Fruit fly (Drosophila melanogaster) whole organism, embryonic: ENCODE measurements around the gene CG46465.

Source experiments
- Adf1 ChIP-seq: fragments of 200-800 bp; sonication (Bioruptor generic); IDR thresholded peaks from 2 replicates; pipeline ENCODE4 v1.3.6; 2022; ENCODE audit warnings: missing biosample characterization, missing genetic modification characterization
- Atf3 ChIP-seq: fragments of 200-800 bp; sonication (Bioruptor generic); optimal IDR thresholded peaks from 3 replicates; lab custom pipeline; 2016; ENCODE audit warnings: missing biosample characterization, missing genetic modification characterization
- CG10543 ChIP-seq: fragments of 200-800 bp; sonication (Bioruptor generic); optimal IDR thresholded peaks from 3 replicates; lab custom pipeline; 2017; ENCODE audit warnings: missing biosample characterization, mild to moderate bottlenecking, missing genetic modification characterization, moderate library complexity
- CG10654 ChIP-seq: fragments of 200-800 bp; sonication (Bioruptor generic); optimal IDR thresholded peaks from 2 replicates; lab custom pipeline; 2016; ENCODE audit warnings: missing biosample characterization, missing genetic modification characterization
- CG11723 ChIP-seq: fragments of 200-800 bp; sonication (Bioruptor generic); optimal IDR thresholded peaks from 2 replicates; lab custom pipeline; 2017; ENCODE audit warnings: missing biosample characterization, mild to moderate bottlenecking, missing genetic modification characterization
- CG13424 ChIP-seq: fragments of 200-800 bp; sonication (Bioruptor generic); optimal IDR thresholded peaks from 2 replicates; lab custom pipeline; 2019; ENCODE audit warnings: missing biosample characterization, mild to moderate bottlenecking, missing genetic modification characterization, moderate library complexity
- CG16779 ChIP-seq: fragments of 200-800 bp; sonication (Bioruptor generic); IDR thresholded peaks from 2 replicates; pipeline ENCODE4 v1.3.6; 2022; ENCODE audit warnings: missing biosample characterization, missing genetic modification characterization
- CG17361 ChIP-seq: fragments of 200-800 bp; sonication (Bioruptor generic); IDR thresholded peaks from 3 replicates; pipeline ENCODE4 v1.3.6; 2022; ENCODE audit warnings: missing biosample characterization, missing genetic modification characterization
- CG18476 ChIP-seq: fragments of 200-800 bp; sonication (Bioruptor generic); optimal IDR thresholded peaks from 2 replicates; lab custom pipeline; 2016; ENCODE audit warnings: missing biosample characterization, mild to moderate bottlenecking, missing genetic modification characterization
- CG2116 ChIP-seq: fragments of 200-800 bp; sonication (Bioruptor generic); optimal IDR thresholded peaks from 3 replicates; lab custom pipeline; 2018; ENCODE audit warnings: missing biosample characterization, mild to moderate bottlenecking, missing genetic modification characterization
- CG2129 ChIP-seq: fragments of 200-800 bp; sonication (Bioruptor generic); IDR thresholded peaks from 2 replicates; pipeline ENCODE4 v1.3.6; 2022; ENCODE audit warnings: missing biosample characterization, missing genetic modification characterization; ENCODE audit not compliant: partially characterized antibody
- CG32532 ChIP-seq: fragments of 200-800 bp; sonication (Bioruptor generic); IDR thresholded peaks from 2 replicates; pipeline ENCODE4 v1.3.6; 2022; ENCODE audit warnings: missing biosample characterization, missing genetic modification characterization
- CG32772 ChIP-seq: fragments of 200-800 bp; sonication (Bioruptor generic); IDR thresholded peaks from 2 replicates; pipeline ENCODE4 v1.3.6; 2022; ENCODE audit warnings: missing biosample characterization, missing genetic modification characterization
- CG3726 ChIP-seq: fragments of 200-800 bp; sonication (Bioruptor generic); IDR thresholded peaks from 3 replicates; pipeline ENCODE4, ENCODE4 v1.3.6; 2022; ENCODE audit warnings: missing biosample characterization, missing genetic modification characterization
- CG3847 ChIP-seq: fragments of 200-800 bp; sonication (Bioruptor generic); IDR thresholded peaks from 2 replicates; pipeline ENCODE4 v1.3.6; 2022; ENCODE audit warnings: missing biosample characterization, missing genetic modification characterization
- CG4404 ChIP-seq: fragments of 200-800 bp; sonication (Bioruptor generic); IDR thresholded peaks from 2 replicates; pipeline ENCODE4 v1.3.6; 2022; ENCODE audit warnings: missing biosample characterization, missing genetic modification characterization
- CG4854 ChIP-seq: fragments of 200-800 bp; sonication (Bioruptor generic); optimal IDR thresholded peaks from 2 replicates; lab custom pipeline; 2016; ENCODE audit warnings: missing biosample characterization, missing genetic modification characterization, inconsistent platforms
- CrebB ChIP-seq: fragments of 200-800 bp; sonication (Bioruptor generic); optimal IDR thresholded peaks from 3 replicates; lab custom pipeline; 2018; ENCODE audit warnings: missing biosample characterization, mild to moderate bottlenecking, missing genetic modification characterization
- D19A ChIP-seq: fragments of 200-800 bp; optimal IDR thresholded peaks from 3 replicates; lab custom pipeline; 2019; ENCODE audit warnings: missing biosample characterization, mild to moderate bottlenecking, missing genetic modification characterization, moderate library complexity
- Dfd ChIP-seq, 2 experiments: fragments of >200 bp; optimal IDR thresholded peaks; 2 replicates each; lab custom pipeline; 2017; ENCODE audit warnings: missing biosample characterization in 2 of 2, missing genetic modification characterization in 2 of 2
- Dref ChIP-seq: fragments of 200-800 bp; sonication (Bioruptor generic); IDR thresholded peaks from 2 replicates; pipeline ENCODE4 v1.3.6; 2022; ENCODE audit warnings: missing biosample characterization, missing genetic modification characterization
- E2f1 ChIP-seq: fragments of 200-800 bp; sonication (Bioruptor generic); IDR thresholded peaks from 2 replicates; pipeline ENCODE4 v1.3.6; 2022; ENCODE audit warnings: missing biosample characterization, missing genetic modification characterization
- Fer2 ChIP-seq: fragments of 200-800 bp; sonication (Bioruptor generic); optimal IDR thresholded peaks from 2 replicates; lab custom pipeline; 2018; ENCODE audit warnings: missing biosample characterization, mild to moderate bottlenecking, missing genetic modification characterization, moderate library complexity
- Gsc ChIP-seq: fragments of 200-800 bp; sonication (Bioruptor generic); IDR thresholded peaks from 2 replicates; pipeline ENCODE4 v1.3.6; 2022; ENCODE audit warnings: missing biosample characterization, missing genetic modification characterization
- HmgD ChIP-seq: fragments of 200-800 bp; sonication (Bioruptor generic); optimal IDR thresholded peaks from 3 replicates; lab custom pipeline; 2016; ENCODE audit warnings: missing biosample characterization, missing genetic modification characterization
- Hr51 ChIP-seq, 2 experiments: fragments of 200-800 bp; sonication (Bioruptor generic); optimal IDR thresholded peaks; 2 replicates in 1 of 2; 3 replicates in 1 of 2; lab custom pipeline; 2016 to 2018; ENCODE audit warnings: missing biosample characterization in 2 of 2, missing genetic modification characterization in 2 of 2, mild to moderate bottlenecking in 1 of 2, moderate library complexity in 1 of 2
- Jarid2 ChIP-seq: fragments of 200-800 bp; sonication (Bioruptor generic); optimal IDR thresholded peaks from 3 replicates; lab custom pipeline; 2017; ENCODE audit warnings: mild to moderate bottlenecking, missing biosample characterization, missing genetic modification reagents, missing genetic modification characterization
- Lpt ChIP-seq: fragments of >200 bp; optimal IDR thresholded peaks from 2 replicates; lab custom pipeline; 2018; ENCODE audit warnings: missing biosample characterization, missing genetic modification characterization
- NFAT ChIP-seq: fragments of 200-800 bp; sonication (Bioruptor generic); IDR thresholded peaks from 2 replicates; pipeline ENCODE4 v1.3.6; 2022; ENCODE audit warnings: missing biosample characterization, missing genetic modification characterization
- abd-A ChIP-seq: fragments of 200-800 bp; sonication (Bioruptor generic); optimal IDR thresholded peaks from 3 replicates; lab custom pipeline; 2019; ENCODE audit warnings: missing biosample characterization, mild to moderate bottlenecking, missing genetic modification characterization, moderate library complexity
- al ChIP-seq: fragments of 200-800 bp; sonication (Bioruptor generic); IDR thresholded peaks from 2 replicates; pipeline ENCODE4 v1.3.6; 2022; ENCODE audit warnings: missing biosample characterization, missing genetic modification characterization
- az2 ChIP-seq: fragments of 200-800 bp; sonication (Bioruptor generic); optimal IDR thresholded peaks from 3 replicates; lab custom pipeline; 2016; ENCODE audit warnings: missing biosample characterization, missing genetic modification characterization
- bcd ChIP-seq: fragments of 200-800 bp; sonication (Bioruptor generic); optimal IDR thresholded peaks from 2 replicates; lab custom pipeline; 2017; ENCODE audit warnings: missing biosample characterization, mild to moderate bottlenecking, missing genetic modification characterization
- br ChIP-seq: fragments of >200 bp; optimal IDR thresholded peaks from 2 replicates; lab custom pipeline; 2017
- bsh ChIP-seq, 2 experiments: fragments of 200-800 bp; sonication (Bioruptor generic); optimal IDR thresholded peaks; 2 replicates each; lab custom pipeline; 2017 to 2018; ENCODE audit warnings: mild to moderate bottlenecking in 2 of 2, missing biosample characterization in 2 of 2, missing genetic modification characterization in 2 of 2, moderate library complexity in 1 of 2
- chinmo ChIP-seq: fragments of 200-800 bp; sonication (Bioruptor generic); IDR thresholded peaks from 4 replicates; pipeline ENCODE4 v1.3.6; 2022; ENCODE audit warnings: missing biosample characterization, missing genetic modification characterization; ENCODE audit not compliant: partially characterized antibody
- crol ChIP-seq: fragments of 200-800 bp; sonication (Bioruptor generic); IDR thresholded peaks from 2 replicates; pipeline ENCODE4 v1.3.6; 2022; ENCODE audit warnings: missing biosample characterization, missing genetic modification characterization
- eyg ChIP-seq: fragments of 200-800 bp; sonication (Bioruptor generic); optimal IDR thresholded peaks from 3 replicates; lab custom pipeline; 2016; ENCODE audit warnings: missing biosample characterization, missing genetic modification characterization
- ftz-f1 ChIP-seq: fragments of 200-800 bp; sonication (Bioruptor generic); optimal IDR thresholded peaks from 2 replicates; lab custom pipeline; 2016; ENCODE audit warnings: missing biosample characterization, missing genetic modification characterization
- ken ChIP-seq: fragments of 200-800 bp; sonication (Bioruptor generic); IDR thresholded peaks from 3 replicates; pipeline ENCODE4 v1.3.6; 2022; ENCODE audit warnings: missing biosample characterization, missing genetic modification characterization
- knrl ChIP-seq: fragments of 200-800 bp; sonication (Bioruptor generic); IDR thresholded peaks from 3 replicates; pipeline ENCODE4 v1.3.6; 2022; ENCODE audit warnings: missing biosample characterization, missing genetic modification characterization; ENCODE audit not compliant: partially characterized antibody
- lilli ChIP-seq: fragments of 200-800 bp; sonication (Bioruptor generic); optimal IDR thresholded peaks from 3 replicates; lab custom pipeline; 2016; ENCODE audit warnings: missing biosample characterization, missing genetic modification characterization
- lola ChIP-seq, 3 experiments: fragments of >200 bp in 2 of 3; fragments of 200-800 bp in 1 of 3; sonication (Bioruptor generic) in 1 of 3; optimal IDR thresholded peaks; 2 replicates each; lab custom pipeline; 2017 to 2019; ENCODE audit warnings: missing biosample characterization in 3 of 3, missing genetic modification characterization in 3 of 3, mild to moderate bottlenecking in 1 of 3, moderate library complexity in 1 of 3
- mam ChIP-seq: fragments of 200-800 bp; sonication (Bioruptor generic); optimal IDR thresholded peaks from 3 replicates; lab custom pipeline; 2016; ENCODE audit warnings: missing biosample characterization, missing genetic modification characterization
- nerfin-1 ChIP-seq: fragments of 200-800 bp; sonication (Bioruptor generic); optimal IDR thresholded peaks from 3 replicates; lab custom pipeline; 2019; ENCODE audit warnings: missing biosample characterization, mild to moderate bottlenecking, missing genetic modification characterization, moderate library complexity
- nerfin-2 ChIP-seq: fragments of 200-800 bp; sonication (Bioruptor generic); IDR thresholded peaks from 2 replicates; pipeline ENCODE4 v1.3.6; 2022; ENCODE audit warnings: missing biosample characterization, missing genetic modification characterization; ENCODE audit not compliant: partially characterized antibody
- peb ChIP-seq: fragments of 200-800 bp; sonication (Bioruptor generic); IDR thresholded peaks from 2 replicates; pipeline ENCODE4 v1.3.6; 2022; ENCODE audit warnings: missing biosample characterization, missing genetic modification characterization
- prd ChIP-seq, 3 experiments: fragments of >200 bp in 2 of 3; fragments of 200-800 bp in 1 of 3; sonication (Bioruptor generic) in 1 of 3; optimal IDR thresholded peaks in 2 of 3; IDR thresholded peaks in 1 of 3; 2 replicates in 2 of 3; 3 replicates in 1 of 3; pipeline versions ENCODE4 v1.3.6 to Lab custom; 2017 to 2022; ENCODE audit warnings: missing biosample characterization in 1 of 3, missing genetic modification characterization in 1 of 3
- pum ChIP-seq: fragments of 200-800 bp; sonication (Bioruptor generic); optimal IDR thresholded peaks from 2 replicates; lab custom pipeline; 2016; ENCODE audit warnings: missing biosample characterization, missing genetic modification characterization
- trh ChIP-seq: fragments of 200-800 bp; sonication (Bioruptor generic); optimal IDR thresholded peaks from 2 replicates; lab custom pipeline; 2016; ENCODE audit warnings: missing biosample characterization, missing genetic modification characterization
- twi ChIP-seq: fragments of 200-800 bp; optimal IDR thresholded peaks from 2 replicates; lab custom pipeline; 2019; ENCODE audit warnings: missing biosample characterization, mild to moderate bottlenecking, missing genetic modification characterization, moderate library complexity
- wek ChIP-seq: fragments of 200-800 bp; sonication (Bioruptor generic); optimal IDR thresholded peaks from 3 replicates; lab custom pipeline; 2018; ENCODE audit warnings: missing biosample characterization, mild to moderate bottlenecking, missing genetic modification characterization, moderate library complexity

CG46465 gene

DNA sequence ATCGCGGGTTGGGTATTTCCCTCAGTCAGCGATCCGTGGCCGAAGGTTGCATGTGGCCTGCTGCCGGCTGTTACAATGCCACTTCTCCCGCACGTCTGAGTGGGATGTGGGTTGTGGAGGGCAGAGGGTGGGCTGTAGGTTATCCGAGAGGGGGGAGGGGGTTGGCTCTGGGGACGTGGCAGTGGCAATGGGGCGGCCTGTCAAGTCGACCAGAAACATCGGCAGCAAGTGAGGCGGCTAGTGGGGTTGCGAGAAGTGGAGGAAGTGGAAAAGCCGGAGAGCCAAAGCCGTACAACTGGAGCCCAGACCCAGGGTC, 32.4 kb downstream of the CG46465 start (continued):
- TF ChIP-seq CG2116, result no peak
- TF ChIP-seq CG3726, result no peak
- TF ChIP-seq Dfd (GFP tag; optimal IDR thresholded peaks at IDR 0.05; lab: Kevin White, UChicago), result no peak
- no peak for TF ChIP-seq br (lab: Kevin White, UChicago)
- TF ChIP-seq CG10654, result no peak
- no peak for TF ChIP-seq al (GFP tag; lab: Robert Waterston, UW)
- no peak for TF ChIP-seq eyg (GFP tag; lab: Kevin White, UChicago)
- TF ChIP-seq lola (GFP tag; optimal IDR thresholded peaks at IDR 0.05; lab: Kevin White, UChicago), result no peak
- no peak for TF ChIP-seq Jarid2
- TF ChIP-seq Atf3 (GFP tag; lab: Kevin White, UChicago), result no peak
- TF ChIP-seq CG16779 (GFP tag; lab: Robert Waterston, UW), result no peak
- no peak for TF ChIP-seq nerfin-2 (GFP tag; lab: Robert Waterston, UW)
- TF ChIP-seq CG32772 (GFP tag; lab: Robert Waterston, UW), result 0 out of 2 replicates have a peak, but pooled peaks have one; percentile 0
- TF ChIP-seq twi (tag; lab: Kevin White, UChicago), result no peak
- no peak for TF ChIP-seq E2f1 (GFP tag; lab: Robert Waterston, UW)
- no peak for TF ChIP-seq ken (GFP tag; lab: Robert Waterston, UW)
- TF ChIP-seq Lpt (GFP tag; lab: Kevin White, UChicago), result no peak
- TF ChIP-seq CG18476 (GFP tag; lab: Kevin White, UChicago), result no peak
- no peak for TF ChIP-seq Hr51 (GFP tag; optimal IDR thresholded peaks at IDR 0.05; lab: Kevin White, UChicago)
- TF ChIP-seq Dref (GFP tag; lab: Robert Waterston, UW), result no peak
- no peak for TF ChIP-seq wek (GFP tag; lab: Kevin White, UChicago)
- TF ChIP-seq bsh (GFP tag; optimal IDR thresholded peaks at IDR 0.05; lab: Kevin White, UChicago), result no peak
- no peak for TF ChIP-seq knrl (GFP tag; lab: Robert Waterston, UW)
- TF ChIP-seq crol (GFP tag; lab: Robert Waterston, UW), result peak; percentile 86
- TF ChIP-seq CG4854, result no peak
- TF ChIP-seq Adf1 (GFP tag; lab: Robert Waterston, UW), result no peak
- no peak for TF ChIP-seq Gsc
- TF ChIP-seq CG17361, result peak; percentile 24; the same call in 1 of the 3 replicates
- TF ChIP-seq bcd (GFP tag; lab: Kevin White, UChicago), result peak; percentile 6
- no peak for TF ChIP-seq HmgD (GFP tag; lab: Kevin White, UChicago)
- TF ChIP-seq ftz-f1 (GFP tag; lab: Kevin White, UChicago), result no peak
- TF ChIP-seq Fer2 (tag; lab: Kevin White, UChicago), result no peak
- peak; percentile 6 for TF ChIP-seq D19A (tag; lab: Kevin White, UChicago)
- TF ChIP-seq CG4404 (GFP tag; lab: Robert Waterston, UW), result no peak
- TF ChIP-seq CG13424 (tag; lab: Kevin White, UChicago), result no peak
- no peak for TF ChIP-seq az2 (GFP tag; lab: Kevin White, UChicago)
- no peak for TF ChIP-seq CG32532 (GFP tag; lab: Robert Waterston, UW)
- TF ChIP-seq NFAT, result no peak
- TF ChIP-seq CG10543 (GFP tag; lab: Kevin White, UChicago), result peak; percentile 60
- no peak for TF ChIP-seq pum
- TF ChIP-seq peb (GFP tag; lab: Robert Waterston, UW), result no peak
- TF ChIP-seq nerfin-1 (tag; lab: Kevin White, UChicago), result no peak
- TF ChIP-seq CrebB (tag; lab: Kevin White, UChicago), result no peak
- no peak for TF ChIP-seq mam (GFP tag; lab: Kevin White, UChicago)
- TF ChIP-seq abd-A (tag; lab: Kevin White, UChicago), result peak; percentile 42
- TF ChIP-seq lilli, result no peak
- TF ChIP-seq trh (GFP tag; lab: Kevin White, UChicago), result no peak
- no peak for TF ChIP-seq CG2129 (GFP tag; lab: Robert Waterston, UW)
- TF ChIP-seq CG11723 (GFP tag; lab: Kevin White, UChicago), result no peak
- TF ChIP-seq CG3847 (GFP tag; lab: Robert Waterston, UW), result no peak
- TF ChIP-seq prd (optimal IDR thresholded peaks at IDR 0.05; lab: Kevin White, UChicago), result no peak
- TF ChIP-seq prd (GFP tag; IDR thresholded peaks at IDR 0.05; lab: Robert Waterston, UW), result 0 out of 3 replicates have a peak, but pooled peaks have one; percentile 1
- no peak for TF ChIP-seq chinmo (GFP tag; lab: Robert Waterston, UW)
